Fruit fly (Drosophila melanogaster) whole organism, embryonic: ENCODE results near the gene Slimp.

ENCODE experiments used
- Adf1 ChIP-seq: fragments of 200-800 bp; sonication (Bioruptor generic); IDR thresholded peaks from 2 replicates; pipeline ENCODE4 v1.3.6; 2022; ENCODE audit warnings: missing biosample characterization, missing genetic modification characterization
- BtbVII ChIP-seq: fragments of 200-800 bp; sonication (Bioruptor generic); optimal IDR thresholded peaks from 3 replicates; lab custom pipeline; 2017; ENCODE audit warnings: missing biosample characterization, mild to moderate bottlenecking, missing genetic modification characterization
- C15 ChIP-seq: fragments of 200-800 bp; sonication (Bioruptor generic); IDR thresholded peaks from 3 replicates; pipeline ENCODE4 v1.3.6; 2022; ENCODE audit warnings: missing biosample characterization, missing genetic modification characterization
- CG11085 ChIP-seq: fragments of 200-800 bp; sonication (Bioruptor generic); IDR thresholded peaks from 2 replicates; pipeline ENCODE4 v1.3.6; 2022; ENCODE audit warnings: missing biosample characterization, missing genetic modification characterization
- CG17385 ChIP-seq: fragments of 200-800 bp; sonication (Bioruptor generic); optimal IDR thresholded peaks from 3 replicates; lab custom pipeline; 2018; ENCODE audit warnings: missing biosample characterization, mild to moderate bottlenecking, missing genetic modification characterization
- CG17802 ChIP-seq: fragments of 200-800 bp; sonication (Bioruptor generic); optimal IDR thresholded peaks from 2 replicates; lab custom pipeline; 2018; ENCODE audit warnings: missing biosample characterization, mild to moderate bottlenecking, missing genetic modification characterization, moderate library complexity
- CG2116 ChIP-seq: fragments of 200-800 bp; sonication (Bioruptor generic); optimal IDR thresholded peaks from 3 replicates; lab custom pipeline; 2018; ENCODE audit warnings: missing biosample characterization, mild to moderate bottlenecking, missing genetic modification characterization
- CG3838 ChIP-seq: fragments of 200-800 bp; sonication (Bioruptor generic); optimal IDR thresholded peaks from 3 replicates; lab custom pipeline; 2016; ENCODE audit warnings: missing biosample characterization, missing genetic modification characterization
- CG4424 ChIP-seq: fragments of 200-800 bp; sonication (Bioruptor generic); optimal IDR thresholded peaks from 3 replicates; lab custom pipeline; 2016; ENCODE audit warnings: missing biosample characterization, missing genetic modification characterization
- CG4820 ChIP-seq: fragments of 200-800 bp; sonication (Bioruptor generic); optimal IDR thresholded peaks from 3 replicates; lab custom pipeline; 2016; ENCODE audit warnings: missing biosample characterization, missing genetic modification characterization
- CG6813 ChIP-seq: fragments of 200-800 bp; sonication (Bioruptor generic); optimal IDR thresholded peaks from 2 replicates; lab custom pipeline; 2017; ENCODE audit warnings: missing biosample characterization, missing genetic modification characterization, mild to moderate bottlenecking, moderate library complexity, missing genetic modification reagents
- CG7839 ChIP-seq: fragments of 200-800 bp; sonication (Bioruptor generic); optimal IDR thresholded peaks from 3 replicates; lab custom pipeline; 2018; ENCODE audit warnings: missing biosample characterization, mild to moderate bottlenecking, missing genetic modification characterization, moderate library complexity
- CG8944 ChIP-seq: fragments of 200-800 bp; sonication (Bioruptor generic); optimal IDR thresholded peaks from 3 replicates; lab custom pipeline; 2016; ENCODE audit warnings: missing biosample characterization, missing genetic modification characterization
- CG9609 ChIP-seq: fragments of 200-800 bp; sonication (Bioruptor generic); optimal IDR thresholded peaks from 3 replicates; lab custom pipeline; 2016; ENCODE audit warnings: missing biosample characterization, missing genetic modification characterization
- CTCF ChIP-seq: fragments of 200-800 bp; sonication (Bioruptor generic); optimal IDR thresholded peaks from 2 replicates; lab custom pipeline; 2017; ENCODE audit warnings: missing biosample characterization, mild to moderate bottlenecking, missing genetic modification characterization, moderate library complexity
- CkIIα-i1 ChIP-seq: fragments of 200-800 bp; sonication (Bioruptor generic); IDR thresholded peaks from 2 replicates; pipeline ENCODE4 v1.3.6; 2022; ENCODE audit warnings: missing biosample characterization, missing genetic modification characterization
- D ChIP-seq, 2 experiments: fragments of 200-800 bp in 1 of 2; fragments of >200 bp in 1 of 2; sonication (Bioruptor generic) in 1 of 2; optimal IDR thresholded peaks; 2 replicates in 1 of 2; 3 replicates in 1 of 2; lab custom pipeline; 2017; ENCODE audit warnings: mild to moderate bottlenecking in 1 of 2, missing biosample characterization in 1 of 2, missing genetic modification characterization in 1 of 2, missing genetic modification reagents in 1 of 2
- D19A ChIP-seq: fragments of 200-800 bp; optimal IDR thresholded peaks from 3 replicates; lab custom pipeline; 2019; ENCODE audit warnings: missing biosample characterization, mild to moderate bottlenecking, missing genetic modification characterization, moderate library complexity
- Dbx ChIP-seq: fragments of 200-800 bp; sonication (Bioruptor generic); IDR thresholded peaks from 3 replicates; pipeline ENCODE4 v1.3.6; 2022; ENCODE audit warnings: missing biosample characterization, missing genetic modification characterization
- Doc3 ChIP-seq: fragments of 200-800 bp; sonication (Bioruptor generic); IDR thresholded peaks from 3 replicates; pipeline ENCODE4 v1.3.6; 2022; ENCODE audit warnings: missing biosample characterization, missing genetic modification characterization; ENCODE audit not compliant: partially characterized antibody
- H15 ChIP-seq: fragments of 200-800 bp; sonication (Bioruptor generic); IDR thresholded peaks from 3 replicates; pipeline ENCODE4 v1.3.6; 2022; ENCODE audit warnings: missing biosample characterization, missing genetic modification characterization
- HLH4C ChIP-seq: fragments of 200-800 bp; sonication (Bioruptor generic); IDR thresholded peaks from 3 replicates; pipeline ENCODE4 v1.3.6; 2022; ENCODE audit warnings: missing biosample characterization, missing genetic modification characterization; ENCODE audit not compliant: partially characterized antibody
- Lim3 ChIP-seq: fragments of 200-800 bp; sonication (Bioruptor generic); IDR thresholded peaks from 2 replicates; pipeline ENCODE4 v1.3.6; 2022; ENCODE audit warnings: missing biosample characterization, missing genetic modification characterization
- Poxn ChIP-seq: fragments of 200-800 bp; sonication (Bioruptor generic); IDR thresholded peaks from 2 replicates; pipeline ENCODE4 v1.3.6; 2022; ENCODE audit warnings: missing biosample characterization, missing genetic modification characterization
- Sox100B ChIP-seq: fragments of 200-800 bp; sonication (Bioruptor generic); optimal IDR thresholded peaks from 3 replicates; lab custom pipeline; 2018; ENCODE audit warnings: missing biosample characterization, mild to moderate bottlenecking, missing genetic modification characterization
- TFAM ChIP-seq: fragments of 200-800 bp; sonication (Bioruptor generic); optimal IDR thresholded peaks from 2 replicates; lab custom pipeline; 2017; ENCODE audit warnings: missing biosample characterization, missing genetic modification characterization, inconsistent platforms
- ap ChIP-seq: fragments of 200-800 bp; sonication (Bioruptor generic); IDR thresholded peaks from 2 replicates; pipeline ENCODE4 v1.3.6; 2022; ENCODE audit warnings: missing biosample characterization, missing genetic modification characterization
- ci ChIP-seq: fragments of 200-800 bp; sonication (Bioruptor generic); IDR thresholded peaks from 3 replicates; pipeline ENCODE4 v1.3.6; 2022; ENCODE audit warnings: missing biosample characterization, missing genetic modification characterization
- croc ChIP-seq: fragments of 200-800 bp; sonication (Bioruptor generic); conservative IDR thresholded peaks from 3 replicates; pipeline ENCODE4 v1.3.6; 2022; ENCODE audit warnings: missing biosample characterization, missing genetic modification characterization
- crol ChIP-seq: fragments of 200-800 bp; sonication (Bioruptor generic); IDR thresholded peaks from 2 replicates; pipeline ENCODE4 v1.3.6; 2022; ENCODE audit warnings: missing biosample characterization, missing genetic modification characterization
- dan ChIP-seq: fragments of 200-800 bp; sonication (Bioruptor generic); IDR thresholded peaks from 2 replicates; pipeline ENCODE4 v1.3.6; 2022; ENCODE audit warnings: missing biosample characterization, missing genetic modification characterization
- emc ChIP-seq: fragments of 200-800 bp; sonication (Bioruptor generic); optimal IDR thresholded peaks from 2 replicates; lab custom pipeline; 2016; ENCODE audit warnings: missing biosample characterization, missing genetic modification characterization
- ems ChIP-seq: fragments of 200-800 bp; sonication (Bioruptor generic); optimal IDR thresholded peaks from 3 replicates; lab custom pipeline; 2016; ENCODE audit warnings: missing biosample characterization, missing genetic modification characterization
- fd96Cb ChIP-seq: fragments of 200-800 bp; sonication (Bioruptor generic); optimal IDR thresholded peaks from 2 replicates; lab custom pipeline; 2018; ENCODE audit warnings: missing biosample characterization, mild to moderate bottlenecking, missing genetic modification characterization, moderate library complexity
- kni ChIP-seq: fragments of 200-800 bp; sonication (Bioruptor generic); optimal IDR thresholded peaks from 3 replicates; lab custom pipeline; 2017; ENCODE audit warnings: mild to moderate bottlenecking, missing biosample characterization, missing genetic modification reagents, missing genetic modification characterization
- lbe ChIP-seq: fragments of 200-800 bp; sonication (Bioruptor generic); optimal IDR thresholded peaks from 2 replicates; lab custom pipeline; 2016; ENCODE audit warnings: missing biosample characterization, mild to moderate bottlenecking, missing genetic modification characterization
- lmd ChIP-seq: fragments of 200-800 bp; sonication (Bioruptor generic); IDR thresholded peaks from 2 replicates; pipeline ENCODE4 v1.3.6; 2022; ENCODE audit warnings: missing biosample characterization, missing genetic modification characterization
- lola ChIP-seq, 3 experiments: fragments of >200 bp in 2 of 3; fragments of 200-800 bp in 1 of 3; sonication (Bioruptor generic) in 1 of 3; optimal IDR thresholded peaks; 2 replicates each; lab custom pipeline; 2017 to 2019; ENCODE audit warnings: missing biosample characterization in 3 of 3, missing genetic modification characterization in 3 of 3, mild to moderate bottlenecking in 1 of 3, moderate library complexity in 1 of 3
- luna ChIP-seq: fragments of 200-800 bp; sonication (Bioruptor generic); optimal IDR thresholded peaks from 2 replicates; lab custom pipeline; 2016; ENCODE audit warnings: missing biosample characterization, missing genetic modification characterization
- mam ChIP-seq: fragments of 200-800 bp; sonication (Bioruptor generic); optimal IDR thresholded peaks from 3 replicates; lab custom pipeline; 2016; ENCODE audit warnings: missing biosample characterization, missing genetic modification characterization
- nau ChIP-seq: fragments of 200-800 bp; sonication (Bioruptor generic); optimal IDR thresholded peaks from 3 replicates; lab custom pipeline; 2017; ENCODE audit warnings: missing biosample characterization, mild to moderate bottlenecking, missing genetic modification characterization, missing genetic modification reagents
- nmo ChIP-seq: fragments of 200-800 bp; sonication (Bioruptor generic); optimal IDR thresholded peaks from 2 replicates; lab custom pipeline; 2018; ENCODE audit warnings: missing biosample characterization, mild to moderate bottlenecking, missing genetic modification characterization, moderate library complexity
- phol ChIP-seq: fragments of 200-800 bp; sonication (Bioruptor generic); optimal IDR thresholded peaks from 3 replicates; lab custom pipeline; 2018; ENCODE audit warnings: missing biosample characterization, mild to moderate bottlenecking, missing genetic modification characterization, moderate library complexity
- ranshi ChIP-seq: fragments of 200-800 bp; sonication (Bioruptor generic); IDR thresholded peaks from 2 replicates; pipeline ENCODE4 v1.3.6; 2022; ENCODE audit warnings: missing biosample characterization, missing genetic modification characterization
- sug ChIP-seq: fragments of 200-800 bp; optimal IDR thresholded peaks from 2 replicates; lab custom pipeline; 2019; ENCODE audit warnings: missing biosample characterization, mild to moderate bottlenecking, missing genetic modification characterization, moderate library complexity
- tin ChIP-seq: fragments of 200-800 bp; sonication (Bioruptor generic); optimal IDR thresholded peaks from 3 replicates; lab custom pipeline; 2016; ENCODE audit warnings: missing biosample characterization, missing genetic modification characterization
- ttk ChIP-seq: fragments of 200-800 bp; sonication (Bioruptor generic); IDR thresholded peaks from 2 replicates; pipeline ENCODE4 v2.1.2; 2022; ENCODE audit warnings: missing biosample characterization, missing genetic modification characterization
- unpg ChIP-seq: fragments of 200-800 bp; sonication (Bioruptor generic); optimal IDR thresholded peaks from 3 replicates; lab custom pipeline; 2018; ENCODE audit warnings: missing biosample characterization, mild to moderate bottlenecking, missing genetic modification characterization, moderate library complexity
- vfl ChIP-seq: fragments of 200-800 bp; sonication (Bioruptor generic); optimal IDR thresholded peaks from 2 replicates; lab custom pipeline; 2016; ENCODE audit warnings: missing biosample characterization, missing genetic modification characterization
- wek ChIP-seq: fragments of 200-800 bp; sonication (Bioruptor generic); optimal IDR thresholded peaks from 3 replicates; lab custom pipeline; 2018; ENCODE audit warnings: missing biosample characterization, mild to moderate bottlenecking, missing genetic modification characterization, moderate library complexity
- zen2 ChIP-seq: fragments of 200-800 bp; sonication (Bioruptor generic); IDR thresholded peaks from 3 replicates; pipeline ENCODE4 v1.3.6; 2022; ENCODE audit warnings: missing biosample characterization, missing genetic modification characterization; ENCODE audit not compliant: partially characterized antibody

The Slimp gene

DNA sequence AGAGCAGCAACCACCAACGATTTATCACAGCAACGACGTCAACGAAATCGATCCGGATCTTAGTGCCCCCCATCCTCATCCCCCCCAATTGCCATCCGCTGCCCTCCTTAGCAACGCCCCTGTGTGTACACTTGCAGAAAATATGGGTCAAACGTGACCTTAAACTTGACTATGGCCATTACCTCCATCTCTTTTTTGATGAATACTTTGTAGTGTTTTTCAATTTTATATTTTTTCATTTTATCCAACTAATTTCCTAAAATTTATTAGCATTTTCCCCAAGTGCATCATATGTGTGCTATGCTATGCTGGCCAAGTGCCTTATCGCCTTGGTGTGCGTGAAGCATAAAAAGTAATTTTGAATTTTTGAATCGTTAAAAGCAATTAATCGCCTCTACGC is 5.8 kb downstream of the Slimp start (continued):
- TF ChIP-seq zen2 (GFP tag; lab: Robert Waterston, UW): no peak
- TF ChIP-seq CG2116 (GFP tag; lab: Kevin White, UChicago): no peak
- TF ChIP-seq lola (GFP tag; optimal IDR thresholded peaks at IDR 0.05; lab: Kevin White, UChicago): peak in 1 of 3 experiments; percentile 3
- TF ChIP-seq H15: 0 out of 3 replicates have a peak, but pooled peaks have one; percentile 41
- no peak for TF ChIP-seq CG8944 (GFP tag; lab: Kevin White, UChicago)
- TF ChIP-seq unpg: peak; percentile 16
- no peak for TF ChIP-seq Poxn (GFP tag; lab: Robert Waterston, UW)
- TF ChIP-seq nmo: peak; percentile 40
- TF ChIP-seq CG11085 (GFP tag; lab: Robert Waterston, UW): no peak
- no peak for TF ChIP-seq C15 (GFP tag; lab: Robert Waterston, UW)
- TF ChIP-seq lmd: peak; percentile 33; the same call in 1 of the 2 replicates
- TF ChIP-seq Doc3: no peak
- peak; percentile 37 for TF ChIP-seq CG4820 (GFP tag; lab: Kevin White, UChicago)
- TF ChIP-seq D19A (tag; lab: Kevin White, UChicago): peak; percentile 37
- TF ChIP-seq BtbVII (GFP tag; lab: Kevin White, UChicago): no peak
- no peak for TF ChIP-seq CTCF
- peak; percentile 63; the same call in 1 of the 3 replicates for TF ChIP-seq ci (GFP tag; lab: Robert Waterston, UW)
- TF ChIP-seq wek (GFP tag; lab: Kevin White, UChicago): no peak
- no peak for TF ChIP-seq dan (GFP tag; lab: Robert Waterston, UW)
- TF ChIP-seq kni: no peak
- peak; percentile 40 for TF ChIP-seq fd96Cb
- no peak for TF ChIP-seq nau (GFP tag; lab: Kevin White, UChicago)
- TF ChIP-seq phol (tag; lab: Kevin White, UChicago): peak; percentile 40
- peak; percentile 4 for TF ChIP-seq CG17802
- peak; percentile 41; the same call in 1 of the 2 replicates for TF ChIP-seq crol (GFP tag; lab: Robert Waterston, UW)
- TF ChIP-seq CG4424: peak; percentile 15
- no peak for TF ChIP-seq emc
- TF ChIP-seq CkIIα-i1 (GFP tag; lab: Robert Waterston, UW): no peak
- TF ChIP-seq ranshi (GFP tag; lab: Robert Waterston, UW): 0 out of 2 replicates have a peak, but pooled peaks have one; percentile 21
- TF ChIP-seq ttk (GFP tag; lab: Robert Waterston, UW): 0 out of 2 replicates have a peak, but pooled peaks have one; percentile 30
- TF ChIP-seq Adf1 (GFP tag; lab: Robert Waterston, UW): no peak
- TF ChIP-seq ems: peak; percentile 0
- peak; percentile 10 for TF ChIP-seq mam
- no peak for TF ChIP-seq CG3838
- TF ChIP-seq CG7839 (tag; lab: Kevin White, UChicago): peak; percentile 43
- TF ChIP-seq ap: peak; percentile 35; the same call in 1 of the 2 replicates
- peak; percentile 5 for TF ChIP-seq CG9609
- TF ChIP-seq HLH4C (GFP tag; lab: Robert Waterston, UW): no peak
- TF ChIP-seq Sox100B (GFP tag; lab: Kevin White, UChicago): no peak
- TF ChIP-seq tin: peak; percentile 19
- TF ChIP-seq CG6813 (GFP tag; lab: Kevin White, UChicago): no peak
- TF ChIP-seq Dbx (GFP tag; lab: Robert Waterston, UW): no peak
- no peak for TF ChIP-seq Lim3 (GFP tag; lab: Robert Waterston, UW)
- no peak for TF ChIP-seq sug
- TF ChIP-seq TFAM (GFP tag; lab: Kevin White, UChicago): no peak
- TF ChIP-seq vfl (GFP tag; lab: Kevin White, UChicago): no peak
- no peak for TF ChIP-seq D (optimal IDR thresholded peaks at IDR 0.05; lab: Kevin White, UChicago)
- peak; percentile 10 for TF ChIP-seq D (GFP tag; optimal IDR thresholded peaks at IDR 0.05; lab: Kevin White, UChicago)
- TF ChIP-seq croc (GFP tag; lab: Robert Waterston, UW): 0 out of 3 replicates have a peak, but pooled peaks have one; percentile 17
- peak; percentile 0 for TF ChIP-seq CG17385
- TF ChIP-seq lbe (GFP tag; lab: Kevin White, UChicago): peak; percentile 79
- TF ChIP-seq luna (GFP tag; lab: Kevin White, UChicago): no peak
